Worm (Caenorhabditis elegans) whole organism, L4 larva: Measurements from ENCODE around the gene srg-24.

ENCODE experiments used
- F37D6.2 ChIP-seq: sonication (generic microtip); optimal IDR thresholded peaks from 2 replicates; lab custom pipeline; 2016; ENCODE audit warnings: mild to moderate bottlenecking, missing genetic modification characterization, missing compliant biosample characterization
- R02D3.7 ChIP-seq: fragments of 150-350 bp; sonication (generic microtip); optimal IDR thresholded peaks from 3 replicates; lab custom pipeline; 2014; ENCODE audit warnings: missing biosample characterization, missing genetic modification characterization
- T26A8.4 ChIP-seq: fragments of 200-800 bp; sonication (Bioruptor generic); IDR thresholded peaks from 2 replicates; pipeline ENCODE4 v1.3.6; 2022; ENCODE audit warnings: missing genetic modification characterization, missing compliant biosample characterization
- Y105C5A.15 ChIP-seq: fragments of 200-800 bp; sonication (Bioruptor generic); IDR thresholded peaks from 2 replicates; pipeline ENCODE4 v1.3.6; 2022; ENCODE audit warnings: missing genetic modification characterization, missing compliant biosample characterization
- ZK337.2 ChIP-seq: fragments of 200-800 bp; sonication (Bioruptor generic); IDR thresholded peaks from 2 replicates; pipeline ENCODE4 v1.3.6; 2022; ENCODE audit warnings: missing genetic modification reagents, missing genetic modification characterization, missing compliant biosample characterization
- aha-1 ChIP-seq: fragments of 150-350 bp; peaks from one replicate; lab custom pipeline; 2014; ENCODE audit warnings: missing biosample characterization, missing genetic modification characterization
- ama-1 ChIP-seq: fragments of 150-350 bp; optimal IDR thresholded peaks from 2 replicates; lab custom pipeline; 2014; ENCODE audit warnings: inconsistent platforms, mixed read lengths
- ces-1 ChIP-seq: fragments of 150-350 bp; sonication (generic microtip); optimal IDR thresholded peaks from 4 replicates; lab custom pipeline; 2014; ENCODE audit warnings: missing biosample characterization, missing genetic modification reagents, missing genetic modification characterization
- cey-2 ChIP-seq: sonication (generic microtip); optimal IDR thresholded peaks from 3 replicates; lab custom pipeline; 2017; ENCODE audit warnings: missing genetic modification characterization, mild to moderate bottlenecking, missing compliant biosample characterization, antibody characterized with exemption, borderline replicate concordance; ENCODE audit not compliant: insufficient read depth
- duxl-1 ChIP-seq: sonication (generic microtip); optimal IDR thresholded peaks from 2 replicates; lab custom pipeline; 2016; ENCODE audit warnings: mild to moderate bottlenecking, missing genetic modification characterization, moderate library complexity, missing compliant biosample characterization; ENCODE audit not compliant: poor library complexity
- fkh-10 ChIP-seq: fragments of 150-350 bp; optimal IDR thresholded peaks from 2 replicates; lab custom pipeline; 2014; ENCODE audit warnings: missing biosample characterization, missing genetic modification reagents, missing genetic modification characterization
- fos-1 ChIP-seq: fragments of 150-350 bp; optimal IDR thresholded peaks from 2 replicates; lab custom pipeline; 2014; ENCODE audit warnings: missing biosample characterization, missing genetic modification characterization
- hlh-11 ChIP-seq: fragments of 200-800 bp; sonication (Bioruptor generic); optimal IDR thresholded peaks from 2 replicates; lab custom pipeline; 2018; ENCODE audit warnings: mild to moderate bottlenecking, missing genetic modification characterization, missing compliant biosample characterization
- jun-1 ChIP-seq: fragments of 150-350 bp; optimal IDR thresholded peaks from 2 replicates; lab custom pipeline; 2014; ENCODE audit warnings: missing biosample characterization, missing genetic modification reagents, missing genetic modification characterization
- lim-7 ChIP-seq: fragments of 200-800 bp; sonication (Bioruptor generic); IDR thresholded peaks from 2 replicates; pipeline ENCODE4 v1.3.6; 2022; ENCODE audit warnings: missing genetic modification characterization, missing compliant biosample characterization
- lin-1 ChIP-seq: fragments of 200-800 bp; sonication (Bioruptor generic); IDR thresholded peaks from 2 replicates; pipeline ENCODE4 v1.3.6; 2022; ENCODE audit warnings: missing genetic modification reagents, missing genetic modification characterization, missing compliant biosample characterization
- lin-13 ChIP-seq: fragments of 150-350 bp; optimal IDR thresholded peaks from 2 replicates; lab custom pipeline; 2014; ENCODE audit warnings: missing biosample characterization, missing genetic modification reagents, missing genetic modification characterization
- lin-15B ChIP-seq: fragments of 150-350 bp; sonication (generic microtip); optimal IDR thresholded peaks from 3 replicates; lab custom pipeline; 2014; ENCODE audit warnings: missing biosample characterization, missing genetic modification characterization
- lin-29 ChIP-seq: fragments of 200-800 bp; sonication (Bioruptor generic); IDR thresholded peaks from 2 replicates; pipeline ENCODE4 v1.3.6; 2022; ENCODE audit warnings: missing genetic modification reagents, missing genetic modification characterization, missing compliant biosample characterization
- lir-3 ChIP-seq: sonication (generic microtip); optimal IDR thresholded peaks from 2 replicates; lab custom pipeline; 2016; ENCODE audit warnings: mild to moderate bottlenecking, missing genetic modification characterization, missing compliant biosample characterization
- lsy-2 ChIP-seq, 2 experiments: fragments of 150-350 bp in 1 of 2; sonication (generic microtip) in 1 of 2; optimal IDR thresholded peaks; 2 replicates each; lab custom pipeline; 2014 to 2017; ENCODE audit warnings: missing biosample characterization in 2 of 2, missing genetic modification characterization in 2 of 2
- mep-1 ChIP-seq: fragments of 150-350 bp; sonication (generic microtip); optimal IDR thresholded peaks from 3 replicates; lab custom pipeline; 2014; ENCODE audit warnings: missing biosample characterization, missing genetic modification characterization
- mxl-3 ChIP-seq: fragments of 200-800 bp; sonication (Bioruptor generic); optimal IDR thresholded peaks from 2 replicates; lab custom pipeline; 2018; ENCODE audit warnings: mild to moderate bottlenecking, missing genetic modification characterization, missing compliant biosample characterization
- nhr-28 ChIP-seq: fragments of 150-350 bp; optimal IDR thresholded peaks from 2 replicates; lab custom pipeline; 2014; ENCODE audit warnings: missing biosample characterization, missing genetic modification characterization
- nhr-41 ChIP-seq: fragments of 200-800 bp; sonication (Bioruptor generic); IDR thresholded peaks from 2 replicates; pipeline ENCODE4 v1.3.6; 2022; ENCODE audit warnings: missing genetic modification reagents, missing genetic modification characterization, missing compliant biosample characterization
- nhr-48 ChIP-seq: sonication (generic microtip); optimal IDR thresholded peaks from 2 replicates; lab custom pipeline; 2016; ENCODE audit warnings: mild to moderate bottlenecking, missing genetic modification characterization, missing compliant biosample characterization
- rbr-2 ChIP-seq: sonication (generic microtip); optimal IDR thresholded peaks from 2 replicates; lab custom pipeline; 2016; ENCODE audit warnings: missing genotype, missing genetic modification characterization, missing compliant biosample characterization
- set-16 ChIP-seq: fragments of 200-800 bp; sonication (Bioruptor generic); IDR thresholded peaks from 2 replicates; pipeline ENCODE4 v1.3.6; 2022; ENCODE audit warnings: missing genetic modification reagents, missing genetic modification characterization, missing compliant biosample characterization
- spr-3 ChIP-seq: fragments of 200-800 bp; sonication (Bioruptor generic); optimal IDR thresholded peaks from 2 replicates; lab custom pipeline; 2018; ENCODE audit warnings: mild to moderate bottlenecking, missing genetic modification characterization, missing compliant biosample characterization
- tag-97 ChIP-seq: fragments of 200-800 bp; sonication (Bioruptor generic); IDR thresholded peaks from 2 replicates; pipeline ENCODE4 v1.3.6; 2022; ENCODE audit warnings: missing genetic modification characterization, missing compliant biosample characterization
- unc-130 ChIP-seq: sonication (generic microtip); optimal IDR thresholded peaks from 2 replicates; lab custom pipeline; 2016; ENCODE audit warnings: missing genetic modification reagents, missing genetic modification characterization, missing compliant biosample characterization
- unc-39 ChIP-seq: sonication (generic microtip); optimal IDR thresholded peaks from 2 replicates; lab custom pipeline; 2017; ENCODE audit warnings: missing biosample characterization, missing genetic modification characterization
- zag-1 ChIP-seq: fragments of 150-350 bp; optimal IDR thresholded peaks from 2 replicates; lab custom pipeline; 2014; ENCODE audit warnings: missing biosample characterization, missing genetic modification characterization
- zfp-2 ChIP-seq: sonication (generic microtip); optimal IDR thresholded peaks from 2 replicates; lab custom pipeline; 2016; ENCODE audit warnings: mild to moderate bottlenecking, missing genetic modification characterization, missing compliant biosample characterization
- zfp-3 ChIP-seq: fragments of 200-800 bp; sonication (Bioruptor generic); conservative IDR thresholded peaks from 2 replicates; pipeline ENCODE4 v1.3.6; 2022; ENCODE audit warnings: missing genetic modification reagents, missing genetic modification characterization, missing compliant biosample characterization
- ztf-7 ChIP-seq: fragments of 150-350 bp; optimal IDR thresholded peaks from 2 replicates; lab custom pipeline; 2014; ENCODE audit warnings: missing biosample characterization, missing genetic modification characterization

The srg-24 gene

ce11 chrII:3096857-3097256 lies 3.6 kb downstream of the srg-24 start, which contains the start of gene Y25C1A.14:
Y25C1A.14 (minus strand) TSS chrII:3096957.
- TF ChIP-seq unc-130, result no peak
- no peak for TF ChIP-seq nhr-48 (tag; lab: Kevin White, UChicago)
- no peak for TF ChIP-seq lin-15B (tag; lab: Kevin White, UChicago)
- no peak for TF ChIP-seq spr-3
- TF ChIP-seq zag-1 (tag; lab: Kevin White, UChicago), result no peak
- no peak for TF ChIP-seq lin-29 (GFP tag; lab: Robert Waterston, UW)
- TF ChIP-seq ZK337.2 (GFP tag; lab: Robert Waterston, UW), result no peak
- no peak for TF ChIP-seq nhr-41 (GFP tag; lab: Robert Waterston, UW)
- TF ChIP-seq lir-3, result no peak
- TF ChIP-seq ama-1, result no peak
- no peak for TF ChIP-seq ces-1 (GFP tag; lab: Kevin White, UChicago)
- TF ChIP-seq lin-13, result no peak

ce11 chrII:3096060-3096459 lies 4.4 kb downstream of the srg-24 start, which contains the start of gene srg-23:
srg-23 (minus strand) TSS chrII:3096160.
- TF ChIP-seq mep-1 (no peak), T26A8.4 (GFP tag; lab: Robert Waterston, UW) (no peak), ZK337.2 (GFP tag; lab: Robert Waterston, UW) (no peak), Y105C5A.15 (GFP tag; lab: Robert Waterston, UW) (no peak), unc-39 (tag; lab: Kevin White, UChicago) (no peak), duxl-1 (tag; lab: Kevin White, UChicago) (no peak), cey-2 (no peak), mxl-3 (no peak), R02D3.7 (tag; lab: Kevin White, UChicago) (no peak), lin-29 (GFP tag; lab: Robert Waterston, UW) (no peak), lin-1 (no peak), F37D6.2 (tag; lab: Kevin White, UChicago) (no peak), zag-1 (tag; lab: Kevin White, UChicago) (no peak), fkh-10 (GFP tag; lab: Kevin White, UChicago) (no peak), hlh-11 (tag; lab: Kevin White, UChicago) (no peak), rbr-2 (tag; lab: Kevin White, UChicago) (no peak), lim-7 (GFP tag; lab: Robert Waterston, UW) (no peak), zfp-2 (tag; lab: Kevin White, UChicago) (no peak), lir-3 (no peak)

ce11 chrII:3093352-3093751 lies 7.1 kb downstream of the srg-24 start, which contains the start of gene srg-22:
srg-22 (minus strand) TSS chrII:3093452.
- TF ChIP-seq nhr-41 (GFP tag; lab: Robert Waterston, UW) (no peak), tag-97 (GFP tag; lab: Robert Waterston, UW) (no peak)

- TF ChIP-seq jun-1 (no peak), ztf-7 (tag; lab: Kevin White, UChicago) (no peak), mep-1 (no peak), zfp-3 (GFP tag; lab: Robert Waterston, UW) (no peak), duxl-1 (tag; lab: Kevin White, UChicago) (no peak), fos-1 (tag; lab: Kevin White, UChicago) (no peak), lsy-2 (tag; optimal IDR thresholded peaks at IDR 0.05; lab: Kevin White, UChicago) (no peak), aha-1 (no peak), set-16 (no peak)
Observed at ce11 chrII:3091268-3091667, 9.2 kb downstream of the srg-24 start, which contains the start of gene srg-21. srg-21 (minus strand) TSS chrII:3091368.

- TF ChIP-seq nhr-28, result no peak
- TF ChIP-seq set-16, result peak; percentile 51
- TF ChIP-seq, all 104 proteins: peak for 1
Observed at ce11 chrII:3087134-3087533, 13.3 kb downstream of the srg-24 start.
